Fruit fly (Drosophila melanogaster) whole organism: Measurements from ENCODE around the gene Grx5.

Source experiments
- CG8478 ChIP-seq: fragments of >200 bp; optimal IDR thresholded peaks from 2 replicates; lab custom pipeline; 2018; ENCODE audit warnings: inconsistent platforms
- Dll ChIP-seq: fragments of >200 bp; optimal IDR thresholded peaks from 2 replicates; lab custom pipeline; 2017
- pan ChIP-seq: fragments of >200 bp; optimal IDR thresholded peaks from 2 replicates; lab custom pipeline; 2017
- psq ChIP-seq: fragments of >200 bp; optimal IDR thresholded peaks from 2 replicates; lab custom pipeline; 2017
- usp ChIP-seq: fragments of >200 bp; optimal IDR thresholded peaks from 2 replicates; lab custom pipeline; 2017; ENCODE audit warnings: missing biosample characterization, missing genetic modification characterization, mixed read lengths

- TF ChIP-seq psq (lab: Kevin White, UChicago) (no peak), usp (GFP tag; lab: Kevin White, UChicago) (no peak), pan (no peak), CG8478 (lab: Kevin White, UChicago) (no peak), Dll (no peak)
Observed at dm6 chrX:14805646-14806045, 32.4 kb downstream of the Grx5 start.
